Worm (Caenorhabditis elegans): ENCODE measurements around the gene C17E7.12.

Gene C17E7.12

DNA sequence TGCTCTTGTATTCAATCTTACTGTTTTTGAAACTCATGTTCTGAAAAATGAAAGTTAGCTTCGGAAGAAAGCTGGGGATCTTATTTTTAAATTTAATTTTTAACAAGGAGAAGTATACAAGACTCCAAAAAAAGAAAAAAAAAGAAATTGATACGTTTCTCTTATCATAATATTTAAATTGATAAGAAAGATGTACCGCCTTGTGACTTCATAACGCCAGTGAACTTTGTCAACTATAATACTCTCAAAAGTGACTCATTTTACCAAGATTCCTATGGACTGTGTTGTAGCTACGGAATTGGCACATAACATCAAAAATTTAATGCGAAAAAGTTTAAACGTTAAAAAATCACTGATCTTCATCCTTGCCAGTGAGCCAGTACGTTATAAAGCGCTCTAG is 40.1 kb downstream of the C17E7.12 start (continued):
- TF ChIP-seq aly-2 (tag; optimal IDR thresholded peaks at IDR 0.05): no peak
- peak; percentile 67 for TF ChIP-seq pqm-1 (tag; optimal IDR thresholded peaks at IDR 0.05)
- TF ChIP-seq ztf-11 (tag; optimal IDR thresholded peaks at IDR 0.05): no peak
- no peak for TF ChIP-seq F49E8.2 (tag; optimal IDR thresholded peaks at IDR 0.05; ENCODE audit: borderline replicate concordance)
- no peak for TF ChIP-seq mxl-3 (GFP tag; optimal IDR thresholded peaks at IDR 0.05)
- TF ChIP-seq daf-16 (GFP tag; optimal IDR thresholded peaks at IDR 0.05): no peak
- TF ChIP-seq daf-16 (tag; optimal IDR thresholded peaks at IDR 0.05): no peak
- TF ChIP-seq mes-2 (tag; optimal IDR thresholded peaks at IDR 0.05; ENCODE audit: poor library complexity, severe bottlenecking): no peak
- peak; percentile 86 for TF ChIP-seq nhr-28 (tag; optimal IDR thresholded peaks at IDR 0.05)
- TF ChIP-seq snpc-1.2 (GFP tag; IDR thresholded peaks at IDR 0.05): no peak
- TF ChIP-seq nhr-25 (tag; optimal IDR thresholded peaks at IDR 0.05; ENCODE audit: borderline replicate concordance, insufficient read depth): no peak
- TF ChIP-seq lim-7 (GFP tag; IDR thresholded peaks at IDR 0.05): no peak
- peak; percentile 14 for TF ChIP-seq T20F7.1 (GFP tag; optimal IDR thresholded peaks at IDR 0.05)
- TF ChIP-seq mdl-1 (tag; optimal IDR thresholded peaks at IDR 0.05): no peak
- no peak for TF ChIP-seq ceh-82 (tag; optimal IDR thresholded peaks at IDR 0.05)
- TF ChIP-seq pha-4 (GFP tag; IDR thresholded peaks at IDR 0.05): no peak
- no peak for TF ChIP-seq pha-4 (tag; optimal IDR thresholded peaks at IDR 0.05)
- TF ChIP-seq T26A8.4 (GFP tag; IDR thresholded peaks at IDR 0.05): no peak
- no peak for TF ChIP-seq nhr-10 (tag; optimal IDR thresholded peaks at IDR 0.05)
- TF ChIP-seq Y48G9A.11 (GFP tag; IDR thresholded peaks at IDR 0.05): no peak
- no peak for TF ChIP-seq nhr-11 (tag; optimal IDR thresholded peaks at IDR 0.05)

DNA sequence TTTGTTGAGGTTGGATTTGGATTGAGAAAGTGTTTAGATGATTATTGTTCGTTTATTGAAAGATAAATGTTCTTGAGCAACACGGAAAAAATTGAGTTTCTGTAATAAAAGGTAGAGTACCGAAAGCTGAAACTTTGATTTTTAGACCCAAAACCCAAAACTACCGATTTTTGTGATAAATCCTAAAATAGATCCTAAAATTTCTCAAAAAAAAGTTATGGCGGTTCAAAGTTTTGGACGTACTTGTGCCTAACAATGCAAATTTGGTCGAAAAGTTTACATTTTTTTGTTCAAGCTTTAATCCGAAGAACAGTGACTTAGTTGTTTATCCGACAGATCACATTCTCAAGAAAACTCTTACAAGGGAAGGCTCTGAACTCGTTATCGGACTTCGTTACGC is 44.6 kb downstream of the C17E7.12 start, which contains the start of gene nhr-185:
Gene nhr-185 (minus strand): TSS at position 101 of the 400 bp plus-strand sequence.
- peak in 1 of 2 experiments; percentile 80 for TF ChIP-seq unc-62 (GFP tag; optimal IDR thresholded peaks at IDR 0.05 in 1 of 2)
- no peak for TF ChIP-seq unc-62 (tag; optimal IDR thresholded peaks at IDR 0.05)
- TF ChIP-seq mxl-2 (GFP tag; conservative IDR thresholded peaks at IDR 0.05): no peak
- TF ChIP-seq ceh-62 (tag; optimal IDR thresholded peaks at IDR 0.05): no peak
- no peak for TF ChIP-seq nhr-48 (tag; optimal IDR thresholded peaks at IDR 0.05)
- no peak for TF ChIP-seq pqm-1 (tag; optimal IDR thresholded peaks at IDR 0.05)
- TF ChIP-seq zfp-3 (GFP tag; conservative IDR thresholded peaks at IDR 0.05): no peak

- TF ChIP-seq lin-39 (tag; optimal IDR thresholded peaks at IDR 0.05): no peak
- peak; percentile 78 for TF ChIP-seq nhr-28 (tag; optimal IDR thresholded peaks at IDR 0.05)
- TF ChIP-seq dmd-8 (GFP tag; IDR thresholded peaks at IDR 0.05): no peak
- TF ChIP-seq skn-1 (tag; optimal IDR thresholded peaks at IDR 0.05): no peak
- no peak for TF ChIP-seq aly-2 (tag; optimal IDR thresholded peaks at IDR 0.05)
- no peak for TF ChIP-seq nhr-48 (tag; optimal IDR thresholded peaks at IDR 0.05)
- TF ChIP-seq pqm-1 (tag; optimal IDR thresholded peaks at IDR 0.05): peak; percentile 45
- TF ChIP-seq ZK337.2 (GFP tag; IDR thresholded peaks at IDR 0.05): no peak
- TF ChIP-seq mes-2 (tag; optimal IDR thresholded peaks at IDR 0.05; ENCODE audit: poor library complexity, severe bottlenecking): no peak
These were observed 47.9 kb downstream of the C17E7.12 start, which contains the start of gene ugt-32 for ce11 chrV:3843926-3844325. Gene ugt-32 (minus strand): TSS chrV:3844007.

- peak; percentile 18 for TF ChIP-seq pqm-1 (tag; optimal IDR thresholded peaks at IDR 0.05)
- peak; percentile 70 for TF ChIP-seq duxl-1 (tag; optimal IDR thresholded peaks at IDR 0.05; ENCODE audit: poor library complexity)
- TF ChIP-seq hmg-1.1 (GFP tag; IDR thresholded peaks at IDR 0.05): no peak
- TF ChIP-seq nhr-102 (tag; optimal IDR thresholded peaks at IDR 0.05): peak; percentile 60
- TF ChIP-seq dve-1 (tag; optimal IDR thresholded peaks at IDR 0.05; ENCODE audit: insufficient read depth): no peak
- peak; percentile 63 for TF ChIP-seq dmd-6 (GFP tag; IDR thresholded peaks at IDR 0.05)
- no peak for TF ChIP-seq aly-2 (tag; optimal IDR thresholded peaks at IDR 0.05)
These were observed 50.4 kb downstream of the C17E7.12 start for ce11 chrV:3841462-3841861.

Data from whole organism, L4 larva.